Fruit fly (Drosophila melanogaster): ENCODE data around the gene ed.

Gene ed

dm6 chr2L:4118983-4119670 lies 88.0 kb downstream of the ed start (continued):
- TF ChIP-seq CG12744 (GFP tag; optimal IDR thresholded peaks at IDR 0.05) (peak; percentile 25), CG10431 (GFP tag; optimal IDR thresholded peaks at IDR 0.05) (peak; percentile 75), NfI (GFP tag; optimal IDR thresholded peaks at IDR 0.05) (peak; percentile 59), CG18262 (tag; optimal IDR thresholded peaks at IDR 0.05) (peak; percentile 90), Hey (tag; optimal IDR thresholded peaks at IDR 0.05) (peak; percentile 96), Mrtf (GFP tag; IDR thresholded peaks at IDR 0.05) (peak; percentile 71), al (GFP tag; IDR thresholded peaks at IDR 0.05) (no peak), corto (GFP tag; optimal IDR thresholded peaks at IDR 0.05) (no peak), unc-4 (GFP tag; IDR thresholded peaks at IDR 0.05; ENCODE audit: partially characterized antibody) (no peak), CG5245 (GFP tag; optimal IDR thresholded peaks at IDR 0.05) (peak; percentile 70), CG7372 (GFP tag; IDR thresholded peaks at IDR 0.05) (peak; percentile 72), Ssrp (tag; optimal IDR thresholded peaks at IDR 0.05) (peak; percentile 84), CG7839 (tag; optimal IDR thresholded peaks at IDR 0.05) (peak; percentile 85), Xbp1 (GFP tag; optimal IDR thresholded peaks at IDR 0.05) (peak; percentile 69), CG11696 (GFP tag; IDR thresholded peaks at IDR 0.05) (peak; percentile 57; the same call in 1 of the 2 replicates), Optix (GFP tag; IDR thresholded peaks at IDR 0.05) (no peak), rib (GFP tag; IDR thresholded peaks at IDR 0.05) (no peak), ssp (GFP tag; IDR thresholded peaks at IDR 0.05) (peak; percentile 55), Hsf (GFP tag; optimal IDR thresholded peaks at IDR 0.05) (peak; percentile 81), CG31388 (GFP tag; optimal IDR thresholded peaks at IDR 0.05) (peak; percentile 46), CG9609 (GFP tag; optimal IDR thresholded peaks at IDR 0.05) (peak; percentile 66), ftz-f1 (GFP tag; optimal IDR thresholded peaks at IDR 0.05) (no peak), CG2120 (GFP tag; optimal IDR thresholded peaks at IDR 0.05) (peak; percentile 72), CG10274 (GFP tag; optimal IDR thresholded peaks at IDR 0.05) (peak; percentile 67), CG14965 (GFP tag; optimal IDR thresholded peaks at IDR 0.05; ENCODE audit: borderline replicate concordance) (peak; percentile 49), Dref (GFP tag; IDR thresholded peaks at IDR 0.05) (no peak), sc (optimal IDR thresholded peaks at IDR 0.05) (no peak), sc (GFP tag; optimal IDR thresholded peaks at IDR 0.05) (peak; percentile 78), Dll (GFP tag; IDR thresholded peaks at IDR 0.05; ENCODE audit: partially characterized antibody) (no peak), CG2875 (GFP tag; optimal IDR thresholded peaks at IDR 0.05) (peak; percentile 75), tll (GFP tag; optimal IDR thresholded peaks at IDR 0.05) (no peak), croc (GFP tag; conservative IDR thresholded peaks at IDR 0.05) (peak; percentile 86), CG13775 (GFP tag; optimal IDR thresholded peaks at IDR 0.05) (peak; percentile 76), CG3407 (GFP tag; optimal IDR thresholded peaks at IDR 0.05) (peak; percentile 70), Sry-δ (GFP tag; optimal IDR thresholded peaks at IDR 0.05) (peak; percentile 31), usp (GFP tag; optimal IDR thresholded peaks at IDR 0.05) (no peak), ap (GFP tag; IDR thresholded peaks at IDR 0.05) (peak; percentile 73; the same call in 1 of the 2 replicates), CG11247 (GFP tag; IDR thresholded peaks at IDR 0.05) (peak; percentile 56), PHDP (tag; optimal IDR thresholded peaks at IDR 0.05) (peak; percentile 84), CG30020 (tag; optimal IDR thresholded peaks at IDR 0.05) (peak; percentile 32), CG17568 (GFP tag; optimal IDR thresholded peaks at IDR 0.05) (peak; percentile 59), odd (GFP tag; optimal IDR thresholded peaks at IDR 0.05) (peak; percentile 53), Chrac-16 (GFP tag; optimal IDR thresholded peaks at IDR 0.05) (peak; percentile 76), vvl (GFP tag; IDR thresholded peaks at IDR 0.05) (peak; percentile 89), CG7963 (GFP tag; IDR thresholded peaks at IDR 0.05; ENCODE audit: partially characterized antibody) (no peak), CG4707 (GFP tag; optimal IDR thresholded peaks at IDR 0.05) (peak; percentile 60), CG17361 (GFP tag; IDR thresholded peaks at IDR 0.05) (peak; percentile 90), CG8924 (tag; optimal IDR thresholded peaks at IDR 0.05) (peak; percentile 74), zfh1 (GFP tag; IDR thresholded peaks at IDR 0.05) (peak; percentile 91), phol (tag; optimal IDR thresholded peaks at IDR 0.05) (peak; percentile 87)
